Worm (Caenorhabditis elegans) whole organism, L3 larva: ENCODE measurements around the gene mrps-18A.

Experiments
- ceh-16 ChIP-seq: sonication (generic microtip); optimal IDR thresholded peaks from 2 replicates; lab custom pipeline; 2017; ENCODE audit warnings: missing biosample characterization, missing genetic modification characterization
- mdl-1 ChIP-seq: fragments of 150-350 bp; optimal IDR thresholded peaks from 2 replicates; lab custom pipeline; 2014; ENCODE audit warnings: missing biosample characterization, missing genetic modification characterization

DNA sequence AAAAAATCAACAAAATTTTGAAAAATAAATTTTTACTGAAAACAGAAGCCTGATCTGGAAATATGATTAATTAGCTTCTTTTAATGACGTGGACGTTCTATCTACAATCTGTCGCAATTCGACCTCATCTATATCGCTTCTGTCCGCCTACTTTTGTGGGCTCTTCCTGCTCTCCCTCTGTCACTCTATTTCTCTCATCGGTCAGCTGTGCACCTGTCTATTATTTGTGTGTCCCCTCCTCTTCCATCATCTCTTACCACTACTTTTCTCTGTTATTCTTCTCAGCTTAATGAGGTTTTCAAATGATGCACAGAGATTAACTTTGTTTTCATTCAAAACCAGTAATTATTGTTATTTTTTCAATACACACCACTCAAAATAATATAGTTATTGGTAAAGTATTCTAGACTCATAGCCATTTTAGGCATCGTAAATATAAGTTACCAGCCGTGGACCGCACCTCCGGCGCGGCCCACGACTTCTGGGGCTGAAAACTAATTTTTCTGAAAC is 32.6 kb downstream of the mrps-18A start:
- TF ChIP-seq ceh-16 (tag; lab: Kevin White, UChicago) (no peak), mdl-1 (tag; lab: Kevin White, UChicago) (no peak)
